In the genomic region with DNA sequence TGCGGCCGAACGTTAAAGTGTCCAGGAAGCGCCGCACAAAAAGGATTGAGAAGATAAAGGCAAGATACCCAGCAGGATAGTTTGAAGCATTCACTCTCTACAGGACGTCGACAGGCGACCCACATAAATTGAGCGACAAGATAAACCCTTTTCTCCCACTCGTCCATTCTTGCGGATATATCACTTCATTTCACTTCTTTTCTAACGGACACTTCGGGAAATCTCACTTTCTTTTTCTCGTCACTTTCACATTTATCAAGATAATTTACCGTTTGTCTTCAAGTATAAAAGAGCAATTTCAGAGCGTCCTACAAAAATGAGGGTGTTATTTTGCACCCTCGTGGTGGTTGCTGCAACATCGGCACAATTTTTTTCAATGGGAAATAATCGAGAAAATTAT, we compare ENCODE assay signal across 4 worm cellular contexts.
TF ChIP-seq lines count a peak whose summit lies in the region.

A gene (plus strand): TSS at position 158 of the 400 bp plus-strand sequence.

TF ChIP-seq in whole organism, L1 larva, 84 proteins besides CTCF, POLR2A, EP300 and RAD21:
- peak; percentile 100 for TF ChIP-seq blmp-1 (tag; optimal IDR thresholded peaks at IDR 0.05; lab: Kevin White, UChicago)
- no peak for TF ChIP-seq elt-2 (tag; optimal IDR thresholded peaks at IDR 0.05; lab: Kevin White, UChicago)
- TF ChIP-seq grh-1 (GFP tag; IDR thresholded peaks at IDR 0.05; lab: Robert Waterston, UW) = no peak

TF ChIP-seq in whole organism, L2 larva, 48 proteins besides CTCF, POLR2A, EP300 and RAD21:
- TF ChIP-seq elt-1 (tag; optimal IDR thresholded peaks at IDR 0.05; lab: Kevin White, UChicago) (no peak), blmp-1 (tag; optimal IDR thresholded peaks at IDR 0.05; lab: Kevin White, UChicago; ENCODE audit: insufficient read depth) (peak; percentile 67)

TF ChIP-seq in whole organism, L3 larva, 47 proteins besides CTCF, POLR2A, EP300 and RAD21:
- peak; percentile 31 for TF ChIP-seq nhr-43 (tag; optimal IDR thresholded peaks at IDR 0.05; lab: Kevin White, UChicago; ENCODE audit: poor library complexity, severe bottlenecking)
- no peak for TF ChIP-seq nhr-237 (tag; optimal IDR thresholded peaks at IDR 0.05; lab: Kevin White, UChicago)
- peak; percentile 56 for TF ChIP-seq nhr-23 (tag; optimal IDR thresholded peaks at IDR 0.05; lab: Kevin White, UChicago)

TF ChIP-seq in whole organism, mixed stage, embryonic, 35 proteins besides CTCF, POLR2A, EP300 and RAD21:
- TF ChIP-seq ztf-11 (tag; optimal IDR thresholded peaks at IDR 0.05; lab: Kevin White, UChicago) = no peak
- peak; percentile 27 for TF ChIP-seq elt-1 (tag; optimal IDR thresholded peaks at IDR 0.05; lab: Kevin White, UChicago; ENCODE audit: borderline replicate concordance, insufficient read depth)
- peak; percentile 88 for TF ChIP-seq blmp-1 (tag; optimal IDR thresholded peaks at IDR 0.05; lab: Kevin White, UChicago)
- TF ChIP-seq unc-62 (GFP tag; optimal IDR thresholded peaks at IDR 0.05; lab: Kevin White, UChicago) = peak; percentile 54
